Worm (Caenorhabditis elegans) whole organism, L3 larva: ENCODE measurements around the gene Y51A2B.16.

Experiments
- aly-2 ChIP-seq: fragments of 150-350 bp; optimal IDR thresholded peaks from 2 replicates; lab custom pipeline; 2014; ENCODE audit warnings: missing biosample characterization, missing genetic modification characterization
- fkh-10 ChIP-seq: sonication (generic microtip); optimal IDR thresholded peaks from 2 replicates; lab custom pipeline; 2017; ENCODE audit warnings: missing biosample characterization, missing genetic modification reagents, missing genetic modification characterization
- fkh-2 ChIP-seq: fragments of 150-350 bp; optimal IDR thresholded peaks from 2 replicates; lab custom pipeline; 2014; ENCODE audit warnings: missing biosample characterization, missing genetic modification reagents, missing genetic modification characterization
- nfya-1 ChIP-seq: sonication (generic microtip); optimal IDR thresholded peaks from 2 replicates; lab custom pipeline; 2017; ENCODE audit warnings: missing genetic modification characterization, mild to moderate bottlenecking, missing compliant biosample characterization, antibody characterized with exemption, moderate library complexity; ENCODE audit not compliant: insufficient read depth
- nhr-28 ChIP-seq: fragments of 150-350 bp; optimal IDR thresholded peaks from 2 replicates; lab custom pipeline; 2014; ENCODE audit warnings: missing biosample characterization, missing genetic modification characterization
- nhr-77 ChIP-seq: fragments of 150-350 bp; optimal IDR thresholded peaks from 2 replicates; lab custom pipeline; 2014; ENCODE audit warnings: missing biosample characterization, missing genetic modification characterization
- unc-39 ChIP-seq: sonication (generic microtip); optimal IDR thresholded peaks from 4 replicates; lab custom pipeline; 2017; ENCODE audit warnings: missing biosample characterization, missing genetic modification characterization
- ztf-11 ChIP-seq: fragments of 150-350 bp; optimal IDR thresholded peaks from 2 replicates; lab custom pipeline; 2014; ENCODE audit warnings: missing biosample characterization, missing genetic modification characterization

- TF ChIP-seq nhr-77 (tag; lab: Kevin White, UChicago) (no peak), fkh-2 (no peak), nfya-1 (tag; lab: Kevin White, UChicago) (no peak), unc-39 (tag; lab: Kevin White, UChicago) (no peak), aly-2 (tag; lab: Kevin White, UChicago) (no peak), fkh-10 (GFP tag; lab: Kevin White, UChicago) (no peak), nhr-28 (tag; lab: Kevin White, UChicago) (no peak), ztf-11 (tag; lab: Kevin White, UChicago) (no peak)
Measured at ce11 chrV:18397814-18398213, at the start of gene Y51A2B.16.
